Fruit fly (Drosophila melanogaster): Measurements from ENCODE around the gene CG9988.

CG9988 gene

DNA sequence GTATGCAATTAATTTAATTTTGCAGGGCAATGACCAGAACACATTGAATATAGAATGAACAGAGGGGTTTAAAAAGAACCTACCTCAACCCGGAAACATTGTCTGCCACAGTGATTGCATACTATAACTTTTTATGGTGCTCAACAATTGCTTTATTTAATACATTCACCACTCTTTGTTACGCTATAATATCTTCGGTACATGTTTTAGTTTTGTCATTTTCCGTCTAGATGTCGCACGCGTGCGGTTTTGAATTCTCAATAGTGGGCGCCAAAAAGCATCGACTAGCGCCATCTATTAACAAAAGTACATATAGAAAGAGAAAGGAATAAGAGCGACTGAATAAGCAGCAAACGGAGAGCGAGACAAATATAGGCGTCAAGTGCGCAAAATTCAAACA lies 35.9 kb downstream of the CG9988 start:
- TF ChIP-seq Jra (GFP tag; optimal IDR thresholded peaks at IDR 0.05), result peak; percentile 65
- TF ChIP-seq HLH106 (tag; optimal IDR thresholded peaks at IDR 0.05), result peak; percentile 69
- TF ChIP-seq foxo (GFP tag; optimal IDR thresholded peaks at IDR 0.05), result peak in 1 of 2 experiments; percentile 83
- TF ChIP-seq Hnf4 (GFP tag; optimal IDR thresholded peaks at IDR 0.05), result peak; percentile 78
- no peak for TF ChIP-seq Rel (GFP tag; optimal IDR thresholded peaks at IDR 0.05)
- TF ChIP-seq Rel (tag; optimal IDR thresholded peaks at IDR 0.05), result peak; percentile 21
- TF ChIP-seq Hr83 (GFP tag; optimal IDR thresholded peaks at IDR 0.05; ENCODE audit: poor library complexity, severe bottlenecking), result peak; percentile 76
- TF ChIP-seq CG9705 (GFP tag; optimal IDR thresholded peaks at IDR 0.05), result peak; percentile 52
- peak; percentile 71 for TF ChIP-seq fru (GFP tag; optimal IDR thresholded peaks at IDR 0.05)
- TF ChIP-seq Vsx2 (GFP tag; optimal IDR thresholded peaks at IDR 0.05; ENCODE audit: partially characterized antibody), result no peak
- no peak for TF ChIP-seq N (GFP tag; optimal IDR thresholded peaks at IDR 0.05)
- TF ChIP-seq Sp1 (GFP tag; optimal IDR thresholded peaks at IDR 0.05), result no peak
- no peak for TF ChIP-seq Dfd (GFP tag; optimal IDR thresholded peaks at IDR 0.05)
- TF ChIP-seq lola (GFP tag; optimal IDR thresholded peaks at IDR 0.05), result no peak
- peak; percentile 48 for TF ChIP-seq brk (GFP tag; optimal IDR thresholded peaks at IDR 0.05)
- no peak for TF ChIP-seq Mio (GFP tag; optimal IDR thresholded peaks at IDR 0.05)
- peak; percentile 60 for TF ChIP-seq dsf (GFP tag; optimal IDR thresholded peaks at IDR 0.05; ENCODE audit: borderline replicate concordance)
- peak; percentile 80 for TF ChIP-seq br (GFP tag; optimal IDR thresholded peaks at IDR 0.05)
- TF ChIP-seq tai (GFP tag; optimal IDR thresholded peaks at IDR 0.05), result peak; percentile 85
- TF ChIP-seq rgr (GFP tag; optimal IDR thresholded peaks at IDR 0.05), result peak; percentile 72
- peak; percentile 37 for TF ChIP-seq CrebA (GFP tag; optimal IDR thresholded peaks at IDR 0.05; ENCODE audit: borderline replicate concordance)
- peak; percentile 73 for TF ChIP-seq OdsH (GFP tag; optimal IDR thresholded peaks at IDR 0.05)
- TF ChIP-seq dmrt93B (GFP tag; optimal IDR thresholded peaks at IDR 0.05), result peak; percentile 64
- TF ChIP-seq sv (GFP tag; optimal IDR thresholded peaks at IDR 0.05), result peak; percentile 37
- no peak for TF ChIP-seq Abd-B (GFP tag; optimal IDR thresholded peaks at IDR 0.05)
- peak; percentile 66 for TF ChIP-seq ey (GFP tag; optimal IDR thresholded peaks at IDR 0.05)
- TF ChIP-seq Myc (optimal IDR thresholded peaks at IDR 0.05), result peak; percentile 95
- TF ChIP-seq psq (GFP tag; optimal IDR thresholded peaks at IDR 0.05), result peak; percentile 62
- TF ChIP-seq jim (GFP tag; optimal IDR thresholded peaks at IDR 0.05), result no peak
- TF ChIP-seq h (GFP tag; optimal IDR thresholded peaks at IDR 0.05), result peak; percentile 83
- TF ChIP-seq CG32264 (GFP tag; optimal IDR thresholded peaks at IDR 0.05), result no peak

DNA sequence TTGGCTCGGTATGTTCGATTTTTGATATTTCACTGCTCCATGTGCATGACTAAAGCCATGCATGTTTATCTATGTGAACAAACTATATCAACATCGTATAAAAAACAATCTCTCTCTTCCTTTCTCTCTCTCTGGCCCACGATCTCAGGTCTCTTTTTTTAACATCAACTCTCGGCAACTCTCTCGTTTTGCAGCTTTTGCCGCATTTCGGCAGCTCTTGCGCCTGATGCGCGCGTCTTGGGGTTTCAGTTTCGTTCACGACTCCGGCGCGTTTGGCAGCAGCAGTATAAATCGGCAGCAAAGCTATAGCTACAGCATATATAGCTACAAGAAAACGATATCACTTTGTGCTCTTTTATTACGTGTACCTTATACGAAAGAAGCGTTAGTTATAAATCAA lies 38.6 kb downstream of the CG9988 start, which contains the start of gene snu:
TSS of gene snu (plus strand) at position 254 of the 400 bp plus-strand sequence.
- TF ChIP-seq br (GFP tag; optimal IDR thresholded peaks at IDR 0.05), result no peak
- no peak for TF ChIP-seq foxo (GFP tag; optimal IDR thresholded peaks at IDR 0.05)
- no peak for TF ChIP-seq dmrt93B (GFP tag; optimal IDR thresholded peaks at IDR 0.05)
- TF ChIP-seq dsf (GFP tag; optimal IDR thresholded peaks at IDR 0.05; ENCODE audit: borderline replicate concordance), result no peak
- no peak for TF ChIP-seq Dfd (GFP tag; optimal IDR thresholded peaks at IDR 0.05)
- TF ChIP-seq Mio (GFP tag; optimal IDR thresholded peaks at IDR 0.05), result no peak
- peak; percentile 3 for TF ChIP-seq h (GFP tag; optimal IDR thresholded peaks at IDR 0.05)
- no peak for TF ChIP-seq Rel (GFP tag; optimal IDR thresholded peaks at IDR 0.05)
- TF ChIP-seq Rel (tag; optimal IDR thresholded peaks at IDR 0.05), result peak; percentile 3
- no peak for TF ChIP-seq CrebA (GFP tag; optimal IDR thresholded peaks at IDR 0.05; ENCODE audit: borderline replicate concordance)
- peak in 1 of 2 experiments; percentile 25 for TF ChIP-seq dl (GFP tag; optimal IDR thresholded peaks at IDR 0.05; ENCODE audit: insufficient read depth in 1 of 2, partially characterized antibody in 2 of 2)
- TF ChIP-seq Sp1 (GFP tag; optimal IDR thresholded peaks at IDR 0.05), result peak; percentile 13
- TF ChIP-seq sv (GFP tag; optimal IDR thresholded peaks at IDR 0.05), result no peak

DNA sequence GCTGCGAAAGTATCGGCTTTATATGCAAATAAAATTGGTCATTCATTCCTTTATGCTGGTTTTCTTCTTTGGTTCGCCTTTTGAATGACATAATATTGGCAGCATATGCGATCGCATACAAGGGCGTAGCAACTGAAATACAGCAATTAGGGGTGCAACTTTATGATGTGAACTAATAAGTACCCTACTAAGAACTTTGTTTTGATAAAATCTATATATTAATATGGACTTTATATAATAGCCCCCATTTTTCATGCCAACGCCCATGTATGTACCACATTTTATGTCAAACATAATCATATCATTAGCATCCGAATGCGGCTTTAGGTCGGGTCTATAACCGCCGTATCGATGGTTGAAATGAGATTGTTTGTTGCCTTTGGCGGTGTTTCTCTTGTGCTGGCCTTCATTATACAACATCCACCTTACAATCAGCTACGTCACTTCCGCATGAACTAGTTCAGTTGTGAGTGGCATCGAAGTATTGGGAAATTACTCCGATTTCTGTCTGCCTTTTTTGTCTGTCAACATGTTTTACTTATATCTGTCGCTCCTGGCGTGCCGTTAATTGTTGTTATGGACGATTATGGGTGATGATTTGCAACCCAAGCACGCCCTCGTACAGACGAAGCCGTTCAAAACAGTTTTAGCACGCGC lies 40.8 kb downstream of the CG9988 start:
- TF ChIP-seq sv (GFP tag; optimal IDR thresholded peaks at IDR 0.05), result peak; percentile 56
- TF ChIP-seq HLH106 (tag; optimal IDR thresholded peaks at IDR 0.05), result no peak
- TF ChIP-seq Dfd (GFP tag; optimal IDR thresholded peaks at IDR 0.05), result no peak
- TF ChIP-seq sage (GFP tag; optimal IDR thresholded peaks at IDR 0.05), result no peak
- no peak for TF ChIP-seq Sp1 (GFP tag; optimal IDR thresholded peaks at IDR 0.05)
- TF ChIP-seq foxo (GFP tag; optimal IDR thresholded peaks at IDR 0.05), result no peak
- TF ChIP-seq usp (GFP tag; optimal IDR thresholded peaks at IDR 0.05), result no peak

All from whole organism, wandering third instar larva.